Worm (Caenorhabditis elegans) whole organism, L4 larva: ENCODE measurements around the gene B0302.2.

Experiments
- F26F4.8 ChIP-seq: fragments of 200-800 bp; sonication (Bioruptor generic); conservative IDR thresholded peaks from 2 replicates; pipeline ENCODE4 v1.3.6; 2022; ENCODE audit warnings: missing genetic modification characterization, missing compliant biosample characterization
- ama-1 ChIP-seq: fragments of 150-350 bp; optimal IDR thresholded peaks from 2 replicates; lab custom pipeline; 2014; ENCODE audit warnings: inconsistent platforms, mixed read lengths
- dpl-1 ChIP-seq: fragments of 150-350 bp; optimal IDR thresholded peaks from 2 replicates; lab custom pipeline; 2014; ENCODE audit warnings: missing biosample characterization, missing genetic modification reagents, missing genetic modification characterization
- hmg-1.1 ChIP-seq: fragments of 200-800 bp; sonication (Bioruptor generic); IDR thresholded peaks from 2 replicates; pipeline ENCODE4 v1.3.6; 2022; ENCODE audit warnings: missing genetic modification reagents, missing genetic modification characterization, missing compliant biosample characterization
- lin-39 ChIP-seq: fragments of 150-350 bp; optimal IDR thresholded peaks from 2 replicates; lab custom pipeline; 2014; ENCODE audit warnings: missing biosample characterization, missing genetic modification reagents, missing genetic modification characterization
- lir-3 ChIP-seq: sonication (generic microtip); optimal IDR thresholded peaks from 2 replicates; lab custom pipeline; 2016; ENCODE audit warnings: mild to moderate bottlenecking, missing genetic modification characterization, missing compliant biosample characterization
- madf-9 ChIP-seq: fragments of 200-800 bp; sonication (Bioruptor generic); conservative IDR thresholded peaks from 2 replicates; pipeline ENCODE4 v1.3.6; 2022; ENCODE audit warnings: missing genetic modification reagents, missing genetic modification characterization, missing compliant biosample characterization
- mdl-1 ChIP-seq, 2 experiments: fragments of 150-350 bp in 1 of 2; sonication (generic microtip) in 1 of 2; optimal IDR thresholded peaks; 2 replicates each; lab custom pipeline; 2014 to 2017; ENCODE audit warnings: missing biosample characterization in 2 of 2, missing genetic modification characterization in 2 of 2
- nhr-11 ChIP-seq: fragments of 150-350 bp; optimal IDR thresholded peaks from 2 replicates; lab custom pipeline; 2014; ENCODE audit warnings: missing biosample characterization, missing genetic modification characterization
- nhr-237 ChIP-seq: sonication (generic microtip); optimal IDR thresholded peaks from 2 replicates; lab custom pipeline; 2017; ENCODE audit warnings: missing biosample characterization, missing genetic modification characterization
- snpc-4 ChIP-seq: fragments of 150-350 bp; optimal IDR thresholded peaks from 2 replicates; lab custom pipeline; 2014; ENCODE audit warnings: missing biosample characterization, missing genetic modification characterization
- unc-130 ChIP-seq: sonication (generic microtip); optimal IDR thresholded peaks from 2 replicates; lab custom pipeline; 2016; ENCODE audit warnings: missing genetic modification reagents, missing genetic modification characterization, missing compliant biosample characterization
- vab-7 ChIP-seq: fragments of 200-800 bp; sonication (Bioruptor generic); IDR thresholded peaks from 2 replicates; pipeline ENCODE4 v1.3.6; 2022; ENCODE audit warnings: missing genetic modification reagents, missing genetic modification characterization, missing compliant biosample characterization

DNA sequence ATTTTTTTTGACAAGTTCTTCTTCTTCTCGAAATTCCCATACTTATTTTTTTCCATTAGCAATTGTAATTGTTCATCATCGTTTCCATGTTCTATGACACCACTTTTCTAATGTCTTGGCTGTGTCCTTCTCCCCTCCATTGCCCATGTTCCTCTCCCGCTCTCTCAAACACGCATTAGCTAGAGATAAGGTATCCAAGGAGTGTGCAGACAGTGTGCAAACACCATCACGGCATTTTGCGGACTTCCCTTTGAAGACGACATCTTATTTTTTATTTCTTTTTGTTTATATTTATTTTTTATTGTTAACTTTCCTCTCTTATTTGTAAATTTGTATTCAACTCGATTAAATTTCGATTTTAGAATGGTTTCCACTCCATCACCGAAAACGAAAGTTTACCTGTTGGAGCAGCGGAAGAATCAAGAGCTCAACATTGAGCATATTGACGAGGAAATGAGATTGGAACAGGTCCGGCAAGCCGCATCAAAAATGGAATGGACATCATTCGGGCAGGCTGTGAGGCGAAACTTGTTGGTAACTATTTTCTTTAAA is 27.1 kb upstream of the B0302.2 start, which contains the start of gene mdt-1.2:
- TF ChIP-seq lin-39 (tag; lab: Kevin White, UChicago): no peak
- TF ChIP-seq nhr-11: peak; percentile 3
- no peak for TF ChIP-seq vab-7 (GFP tag; lab: Robert Waterston, UW)
- peak; percentile 86 for TF ChIP-seq hmg-1.1 (GFP tag; lab: Robert Waterston, UW)
- TF ChIP-seq lir-3 (tag; lab: Kevin White, UChicago): no peak
- no peak for TF ChIP-seq F26F4.8 (GFP tag; lab: Robert Waterston, UW)
- TF ChIP-seq nhr-237: no peak
- no peak for TF ChIP-seq snpc-4
- no peak for TF ChIP-seq madf-9
- TF ChIP-seq dpl-1 (GFP tag; lab: Kevin White, UChicago): peak; percentile 66
- no peak for TF ChIP-seq ama-1 (lab: Kevin White, UChicago)
- TF ChIP-seq unc-130 (GFP tag; lab: Kevin White, UChicago): no peak
- TF ChIP-seq mdl-1 (tag; optimal IDR thresholded peaks at IDR 0.05; lab: Kevin White, UChicago): peak; percentile 26 to 70
